Worm (Caenorhabditis elegans): ENCODE data around the gene str-81.

- TF ChIP-seq F13C5.2 (tag; optimal IDR thresholded peaks at IDR 0.05) = no peak
- TF ChIP-seq ama-1 (optimal IDR thresholded peaks at IDR 0.05) = no peak
- no peak for TF ChIP-seq tra-4 (tag; optimal IDR thresholded peaks at IDR 0.05)
Measured at ce11 chrV:19262349-19262748, 11.5 kb upstream of the str-81 start, which contains the start of gene F21D9.2.
